Fruit fly (Drosophila melanogaster): Measurements from ENCODE around the gene CG14054.
A peak's percentile ranks its signal among the peaks of the same experiment; 100 is the strongest.

Gene CG14054

DNA sequence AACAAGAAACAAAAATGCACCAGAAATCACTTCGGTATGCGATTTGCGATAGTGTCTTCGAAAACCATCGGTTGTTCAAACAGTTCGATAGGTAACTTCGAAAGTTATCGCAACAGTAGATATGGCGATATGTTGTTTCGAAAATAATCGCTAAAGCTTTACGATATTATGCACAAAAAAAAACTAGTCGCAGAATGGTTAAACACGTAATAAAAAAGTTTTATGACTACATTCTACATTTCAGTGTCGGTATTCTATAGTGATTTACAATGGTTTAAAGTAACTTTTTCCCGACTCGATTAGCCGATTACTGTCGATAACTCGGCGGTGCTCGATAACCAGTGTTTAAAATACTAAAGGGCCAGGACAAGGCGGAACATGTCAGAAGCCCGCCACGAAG, 1.1 kb downstream of the CG14054 start, which contains the start of gene CG4281:
TSS of gene CG4281 (minus strand) at position 70 of the 400 bp plus-strand sequence.
- no peak for TF ChIP-seq CG9948 (tag; optimal IDR thresholded peaks at IDR 0.05)
- TF ChIP-seq CG8301 (tag; optimal IDR thresholded peaks at IDR 0.05), result no peak
- no peak for TF ChIP-seq CG32121 (GFP tag; IDR thresholded peaks at IDR 0.05)
- TF ChIP-seq Pif1A (GFP tag; optimal IDR thresholded peaks at IDR 0.05), result no peak
- TF ChIP-seq CG34367 (tag; optimal IDR thresholded peaks at IDR 0.05), result no peak
- no peak for TF ChIP-seq Pif1B (GFP tag; optimal IDR thresholded peaks at IDR 0.05)
- no peak for TF ChIP-seq Ets98B (GFP tag; IDR thresholded peaks at IDR 0.05)
- no peak for TF ChIP-seq EcR (GFP tag; optimal IDR thresholded peaks at IDR 0.05)
- TF ChIP-seq CG15710 (tag; optimal IDR thresholded peaks at IDR 0.05), result no peak
- TF ChIP-seq D1 (tag; optimal IDR thresholded peaks at IDR 0.05), result no peak
- TF ChIP-seq CG13204 (GFP tag; optimal IDR thresholded peaks at IDR 0.05), result no peak
- TF ChIP-seq CG10348 (GFP tag; IDR thresholded peaks at IDR 0.05), result no peak
- TF ChIP-seq CG14655 (GFP tag; optimal IDR thresholded peaks at IDR 0.05), result no peak
- no peak for TF ChIP-seq gl (tag; optimal IDR thresholded peaks at IDR 0.05)
- no peak for TF ChIP-seq CG17806 (tag; optimal IDR thresholded peaks at IDR 0.05)
- no peak for TF ChIP-seq CG12605 (GFP tag; IDR thresholded peaks at IDR 0.05)
- no peak for TF ChIP-seq rn (GFP tag; IDR thresholded peaks at IDR 0.05)
- TF ChIP-seq CG8159 (tag; optimal IDR thresholded peaks at IDR 0.05), result no peak
- TF ChIP-seq fd96Ca (GFP tag; IDR thresholded peaks at IDR 0.05), result no peak
- no peak for TF ChIP-seq Snoo (tag; optimal IDR thresholded peaks at IDR 0.05)

DNA sequence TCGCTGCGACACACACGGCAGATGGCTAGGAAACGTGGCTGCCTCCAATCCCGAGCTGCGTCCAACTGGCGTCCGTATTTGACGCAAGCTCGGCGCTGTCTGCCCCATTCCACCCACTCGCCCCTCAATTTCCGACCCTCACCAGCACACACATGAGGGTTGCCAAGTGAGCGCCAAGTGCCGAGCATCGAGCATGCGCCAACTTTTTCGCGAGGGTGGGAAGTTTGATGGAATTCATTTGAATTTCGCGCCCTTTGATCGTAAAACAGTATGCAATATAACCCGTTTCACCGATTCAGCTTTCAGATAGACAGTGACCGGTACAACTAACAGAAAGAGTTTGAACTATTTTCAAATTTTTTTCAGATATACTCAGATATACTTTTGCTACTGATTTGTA, 4.3 kb downstream of the CG14054 start, which contains the start of gene Sik2:
TSS of gene Sik2 (minus strand) at position 67 of the 400 bp plus-strand sequence.
- TF ChIP-seq Pif1B (GFP tag; optimal IDR thresholded peaks at IDR 0.05), result no peak
- TF ChIP-seq CG4496 (GFP tag; IDR thresholded peaks at IDR 0.05), result peak; percentile 31; the same call in 1 of the 3 replicates

DNA sequence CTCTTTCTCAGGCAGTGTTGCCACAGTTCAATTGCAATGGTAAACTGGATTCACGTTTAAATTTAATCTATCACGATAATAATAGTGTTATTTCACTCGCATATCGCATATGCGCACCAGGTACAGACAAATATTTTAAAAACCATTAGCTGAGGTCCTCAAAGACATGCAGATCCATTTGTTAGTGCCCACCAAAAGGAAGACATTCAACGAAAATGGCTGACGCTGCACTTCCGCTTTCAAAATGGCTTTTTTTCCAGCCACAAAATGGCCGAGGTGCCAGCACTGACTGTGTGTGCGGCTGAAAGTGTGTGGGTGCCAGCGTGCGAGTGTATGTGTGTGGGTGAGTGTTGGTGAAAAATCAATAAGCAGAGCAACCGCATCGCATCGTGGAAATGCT, 5.0 kb downstream of the CG14054 start:
- TF ChIP-seq CG8159 (tag; optimal IDR thresholded peaks at IDR 0.05) (peak; percentile 29), CG34367 (tag; optimal IDR thresholded peaks at IDR 0.05) (peak; percentile 4), CG8301 (tag; optimal IDR thresholded peaks at IDR 0.05) (peak; percentile 30), CG14655 (GFP tag; optimal IDR thresholded peaks at IDR 0.05) (no peak), CG13204 (GFP tag; optimal IDR thresholded peaks at IDR 0.05) (peak; percentile 19), Pif1B (GFP tag; optimal IDR thresholded peaks at IDR 0.05) (no peak), CG15710 (tag; optimal IDR thresholded peaks at IDR 0.05) (peak; percentile 38), CG4496 (GFP tag; IDR thresholded peaks at IDR 0.05) (peak; percentile 38; the same call in 1 of the 3 replicates), fd96Ca (GFP tag; IDR thresholded peaks at IDR 0.05) (no peak)

DNA sequence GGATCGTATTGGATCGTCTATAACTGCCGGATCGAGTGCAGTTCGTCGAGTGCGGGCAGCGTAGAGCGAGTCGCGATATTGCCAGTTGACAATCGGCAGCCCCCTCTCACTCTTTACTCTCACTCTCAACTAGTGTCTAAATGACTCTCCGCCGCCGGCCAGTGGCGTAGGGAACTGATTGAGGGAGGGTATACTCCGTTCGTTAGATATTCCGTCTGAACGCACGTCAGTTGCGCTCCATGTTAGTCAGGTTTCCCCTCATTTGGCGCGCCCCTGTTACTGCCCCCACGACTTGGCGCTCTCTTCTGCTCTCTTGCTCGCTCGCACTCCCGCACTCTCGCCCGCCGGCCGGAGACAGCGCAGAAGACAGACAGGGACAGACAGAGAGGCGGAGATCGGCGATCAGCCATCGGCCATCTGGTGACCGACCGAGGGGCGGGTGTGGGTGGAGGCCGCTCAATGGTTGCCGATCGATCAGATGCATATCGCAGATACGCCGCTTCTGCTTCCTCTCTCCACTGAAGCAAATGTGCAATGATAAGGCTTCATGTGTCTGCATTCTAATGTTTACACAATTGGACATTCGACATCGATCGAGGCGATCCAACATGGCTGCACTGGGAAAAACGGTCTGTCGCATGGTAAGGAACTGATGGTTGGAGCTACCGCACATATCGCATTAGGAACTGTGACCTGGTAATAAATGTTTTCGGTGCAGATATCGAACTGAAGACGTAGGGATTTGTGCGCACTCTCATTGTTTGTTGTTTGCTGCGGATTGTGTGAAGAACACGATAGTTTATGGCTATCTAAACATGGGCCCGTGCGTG, 15.9 kb downstream of the CG14054 start, which contains the start of gene moody:
TSS of gene moody (minus strand) at position 51 of the 830 bp plus-strand sequence.
- TF ChIP-seq CG15710 (tag; optimal IDR thresholded peaks at IDR 0.05), result peak; percentile 86
- TF ChIP-seq CG13204 (GFP tag; optimal IDR thresholded peaks at IDR 0.05), result peak; percentile 97
- peak; percentile 93 for TF ChIP-seq rn (GFP tag; IDR thresholded peaks at IDR 0.05)
- TF ChIP-seq CG8301 (tag; optimal IDR thresholded peaks at IDR 0.05), result peak; percentile 87
- peak; percentile 99 for TF ChIP-seq Ets98B (GFP tag; IDR thresholded peaks at IDR 0.05)
- peak; percentile 90 for TF ChIP-seq Pif1A (GFP tag; optimal IDR thresholded peaks at IDR 0.05)
- peak; percentile 90 for TF ChIP-seq Pif1B (GFP tag; optimal IDR thresholded peaks at IDR 0.05)
- peak; percentile 93 for TF ChIP-seq Snoo (tag; optimal IDR thresholded peaks at IDR 0.05)
- TF ChIP-seq CG9948 (tag; optimal IDR thresholded peaks at IDR 0.05), result peak; percentile 68
- TF ChIP-seq CG8159 (tag; optimal IDR thresholded peaks at IDR 0.05), result peak; percentile 84
- peak; percentile 56 for TF ChIP-seq EcR (GFP tag; optimal IDR thresholded peaks at IDR 0.05)
- TF ChIP-seq fd96Ca (GFP tag; IDR thresholded peaks at IDR 0.05), result peak; percentile 99
- peak; percentile 97 for TF ChIP-seq CG12605 (GFP tag; IDR thresholded peaks at IDR 0.05)
- peak; percentile 92 for TF ChIP-seq CG14655 (GFP tag; optimal IDR thresholded peaks at IDR 0.05)
- peak; percentile 92 for TF ChIP-seq CG10348 (GFP tag; IDR thresholded peaks at IDR 0.05)
- peak; percentile 99 for TF ChIP-seq CG32121 (GFP tag; IDR thresholded peaks at IDR 0.05)
- peak; percentile 84 for TF ChIP-seq CG17806 (tag; optimal IDR thresholded peaks at IDR 0.05)
- peak; percentile 84 for TF ChIP-seq gl (tag; optimal IDR thresholded peaks at IDR 0.05)
- TF ChIP-seq D1 (tag; optimal IDR thresholded peaks at IDR 0.05), result no peak
- TF ChIP-seq CG4496 (GFP tag; IDR thresholded peaks at IDR 0.05), result peak; percentile 99
- peak; percentile 82 for TF ChIP-seq CG34367 (tag; optimal IDR thresholded peaks at IDR 0.05)

DNA sequence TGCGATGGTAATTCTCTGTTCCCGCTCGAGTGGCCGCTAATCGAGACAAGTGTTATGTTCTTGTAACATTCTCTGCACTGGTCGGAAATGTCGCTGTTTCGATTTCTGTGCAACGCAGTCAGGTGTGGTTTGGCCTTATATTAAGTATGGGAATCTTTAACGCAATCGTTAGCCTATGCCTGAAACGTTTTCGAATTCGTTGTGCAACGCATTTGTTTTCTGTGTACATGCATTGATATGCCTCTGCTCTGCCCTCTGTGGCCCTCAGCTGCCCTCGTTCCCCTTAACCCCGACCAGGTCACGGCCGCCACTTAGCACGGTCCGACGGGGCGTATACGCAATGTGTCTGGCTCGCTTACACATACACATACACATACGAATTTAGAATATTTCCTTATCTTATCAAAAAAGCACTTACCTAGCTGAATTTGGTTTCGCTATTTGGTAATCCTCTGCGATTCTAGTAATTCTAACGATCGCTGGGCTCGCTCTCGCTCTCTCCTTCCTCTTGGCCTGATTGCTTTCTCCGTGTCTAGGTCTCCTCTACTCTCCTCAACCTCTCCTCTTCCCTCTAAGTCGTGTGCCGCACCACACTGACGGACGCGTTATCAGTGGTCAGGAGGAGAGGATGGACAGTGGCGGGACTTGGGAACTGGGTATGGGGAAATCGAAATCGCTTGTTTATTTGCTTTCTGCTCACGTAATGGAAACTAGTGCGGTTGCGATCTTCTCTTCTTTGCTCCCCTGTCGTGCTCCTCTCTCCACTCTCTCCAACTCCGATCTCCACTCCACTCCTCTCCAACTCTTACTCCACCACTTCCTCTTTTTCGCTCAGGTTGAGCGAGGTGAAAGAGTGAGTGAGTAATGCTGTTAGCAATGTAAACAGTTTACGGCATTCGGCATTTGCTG, 17.1 kb downstream of the CG14054 start:
- no peak for TF ChIP-seq CG15710 (tag; optimal IDR thresholded peaks at IDR 0.05)
- TF ChIP-seq rn (GFP tag; IDR thresholded peaks at IDR 0.05), result no peak
- no peak for TF ChIP-seq CG9948 (tag; optimal IDR thresholded peaks at IDR 0.05)
- no peak for TF ChIP-seq Snoo (tag; optimal IDR thresholded peaks at IDR 0.05)
- TF ChIP-seq CG8301 (tag; optimal IDR thresholded peaks at IDR 0.05), result no peak
- TF ChIP-seq CG10348 (GFP tag; IDR thresholded peaks at IDR 0.05), result no peak
- TF ChIP-seq fd96Ca (GFP tag; IDR thresholded peaks at IDR 0.05), result 0 out of 3 replicates have a peak, but pooled peaks have one; percentile 35
- no peak for TF ChIP-seq CG12605 (GFP tag; IDR thresholded peaks at IDR 0.05)
- TF ChIP-seq CG4496 (GFP tag; IDR thresholded peaks at IDR 0.05), result peak; percentile 55; the same call in 2 of the 3 replicates
- TF ChIP-seq CG34367 (tag; optimal IDR thresholded peaks at IDR 0.05), result no peak
- TF ChIP-seq CG14655 (GFP tag; optimal IDR thresholded peaks at IDR 0.05), result no peak
- TF ChIP-seq Pif1A (GFP tag; optimal IDR thresholded peaks at IDR 0.05), result no peak
- peak; percentile 43; the same call in 1 of the 2 replicates for TF ChIP-seq Ets98B (GFP tag; IDR thresholded peaks at IDR 0.05)
